Fruit fly (Drosophila melanogaster) whole organism, embryonic: ENCODE measurements around the gene Cfp1.
A peak's percentile ranks its signal among the peaks of the same experiment; 100 is the strongest.

Experiments
- Abd-B ChIP-seq: fragments of 200-800 bp; sonication (Bioruptor generic); optimal IDR thresholded peaks from 2 replicates; lab custom pipeline; 2018; ENCODE audit warnings: missing biosample characterization, mild to moderate bottlenecking, missing genetic modification characterization, moderate library complexity
- Asciz ChIP-seq: fragments of 200-800 bp; sonication (Bioruptor generic); optimal IDR thresholded peaks from 2 replicates; lab custom pipeline; 2017; ENCODE audit warnings: missing biosample characterization, mild to moderate bottlenecking, missing genetic modification characterization, missing genetic modification reagents
- CG10543 ChIP-seq: fragments of 200-800 bp; sonication (Bioruptor generic); optimal IDR thresholded peaks from 3 replicates; lab custom pipeline; 2017; ENCODE audit warnings: missing biosample characterization, mild to moderate bottlenecking, missing genetic modification characterization, moderate library complexity
- CG11456 ChIP-seq: fragments of 200-800 bp; sonication (Bioruptor generic); IDR thresholded peaks from 3 replicates; pipeline ENCODE4 v1.3.6; 2022; ENCODE audit warnings: missing biosample characterization, missing genetic modification characterization
- CG11696 ChIP-seq: fragments of 200-800 bp; sonication (Bioruptor generic); IDR thresholded peaks from 2 replicates; pipeline ENCODE4 v1.3.6; 2022; ENCODE audit warnings: missing biosample characterization, missing genetic modification characterization
- CG1233 ChIP-seq: fragments of 200-800 bp; sonication (Bioruptor generic); optimal IDR thresholded peaks from 4 replicates; lab custom pipeline; 2018; ENCODE audit warnings: missing biosample characterization, mild to moderate bottlenecking, missing genetic modification characterization
- CG13287 ChIP-seq: fragments of 200-800 bp; sonication (Bioruptor generic); IDR thresholded peaks from 2 replicates; pipeline ENCODE4 v1.3.6; 2022; ENCODE audit warnings: missing biosample characterization, missing genetic modification characterization; ENCODE audit not compliant: partially characterized antibody
- CG13424 ChIP-seq: fragments of 200-800 bp; sonication (Bioruptor generic); optimal IDR thresholded peaks from 2 replicates; lab custom pipeline; 2019; ENCODE audit warnings: missing biosample characterization, mild to moderate bottlenecking, missing genetic modification characterization, moderate library complexity
- CG15514 ChIP-seq: fragments of 200-800 bp; sonication (Bioruptor generic); optimal IDR thresholded peaks from 3 replicates; lab custom pipeline; 2017; ENCODE audit warnings: missing biosample characterization, missing genetic modification characterization, mild to moderate bottlenecking, moderate library complexity, missing genetic modification reagents
- CG1603 ChIP-seq: fragments of 200-800 bp; sonication (Bioruptor generic); optimal IDR thresholded peaks from 2 replicates; lab custom pipeline; 2019; ENCODE audit warnings: missing biosample characterization, mild to moderate bottlenecking, missing genetic modification characterization, moderate library complexity
- CG1647 ChIP-seq: fragments of 200-800 bp; sonication (Bioruptor generic); optimal IDR thresholded peaks from 3 replicates; lab custom pipeline; 2016; ENCODE audit warnings: missing biosample characterization, missing genetic modification characterization
- CG17612 ChIP-seq: fragments of 200-800 bp; sonication (Bioruptor generic); IDR thresholded peaks from 2 replicates; pipeline ENCODE4 v1.3.6; 2022; ENCODE audit warnings: missing biosample characterization, missing genetic modification characterization
- CG32772 ChIP-seq: fragments of 200-800 bp; sonication (Bioruptor generic); IDR thresholded peaks from 2 replicates; pipeline ENCODE4 v1.3.6; 2022; ENCODE audit warnings: missing biosample characterization, missing genetic modification characterization
- CG34376 ChIP-seq: fragments of 200-800 bp; sonication (Bioruptor generic); optimal IDR thresholded peaks from 2 replicates; lab custom pipeline; 2018; ENCODE audit warnings: missing biosample characterization, mild to moderate bottlenecking, missing genetic modification characterization
- CG6791 ChIP-seq: fragments of 200-800 bp; sonication (Bioruptor generic); IDR thresholded peaks from 3 replicates; pipeline ENCODE4 v1.3.6; 2022; ENCODE audit warnings: missing biosample characterization, missing genetic modification characterization; ENCODE audit not compliant: partially characterized antibody
- CG7357 ChIP-seq: fragments of 200-800 bp; sonication (Bioruptor generic); IDR thresholded peaks from 3 replicates; pipeline ENCODE4 v1.3.6; 2022; ENCODE audit warnings: missing biosample characterization, missing genetic modification characterization
- CG9797 ChIP-seq: fragments of 200-800 bp; sonication (Bioruptor generic); optimal IDR thresholded peaks from 3 replicates; lab custom pipeline; 2018; ENCODE audit warnings: missing biosample characterization, mild to moderate bottlenecking, missing genetic modification characterization
- Dbx ChIP-seq: fragments of 200-800 bp; sonication (Bioruptor generic); IDR thresholded peaks from 3 replicates; pipeline ENCODE4 v1.3.6; 2022; ENCODE audit warnings: missing biosample characterization, missing genetic modification characterization
- E2f2 ChIP-seq: fragments of 200-800 bp; sonication (Bioruptor generic); IDR thresholded peaks from 2 replicates; pipeline ENCODE4 v1.3.6; 2022; ENCODE audit warnings: missing biosample characterization, missing genetic modification characterization
- Eip74EF ChIP-seq, 2 experiments: fragments of 200-800 bp in 1 of 2; fragments of >200 bp in 1 of 2; sonication (Bioruptor generic) in 1 of 2; optimal IDR thresholded peaks; 2 replicates each; lab custom pipeline; 2017 to 2019; ENCODE audit warnings: missing biosample characterization in 2 of 2, missing genetic modification characterization in 2 of 2, mild to moderate bottlenecking in 1 of 2, moderate library complexity in 1 of 2
- HLH4C ChIP-seq: fragments of 200-800 bp; sonication (Bioruptor generic); IDR thresholded peaks from 3 replicates; pipeline ENCODE4 v1.3.6; 2022; ENCODE audit warnings: missing biosample characterization, missing genetic modification characterization; ENCODE audit not compliant: partially characterized antibody
- HLHmδ ChIP-seq: fragments of 200-800 bp; sonication (Bioruptor generic); optimal IDR thresholded peaks from 2 replicates; lab custom pipeline; 2018; ENCODE audit warnings: missing biosample characterization, mild to moderate bottlenecking, missing genetic modification characterization, moderate library complexity
- Hand ChIP-seq: fragments of 200-800 bp; sonication (Bioruptor generic); optimal IDR thresholded peaks from 2 replicates; lab custom pipeline; 2017; ENCODE audit warnings: mild to moderate bottlenecking, missing biosample characterization, missing genetic modification reagents, missing genetic modification characterization
- Hr39 ChIP-seq: fragments of >200 bp; optimal IDR thresholded peaks from 2 replicates; lab custom pipeline; 2017
- Lhr ChIP-seq: fragments of 200-800 bp; sonication (Bioruptor generic); optimal IDR thresholded peaks from 3 replicates; lab custom pipeline; 2017; ENCODE audit warnings: mild to moderate bottlenecking, missing biosample characterization, missing genetic modification reagents, missing genetic modification characterization
- Nf-YC ChIP-seq: fragments of 200-800 bp; optimal IDR thresholded peaks from 3 replicates; lab custom pipeline; 2019; ENCODE audit warnings: missing biosample characterization, mild to moderate bottlenecking, missing genetic modification characterization, moderate library complexity
- Ptx1 ChIP-seq: fragments of 200-800 bp; sonication (Bioruptor generic); IDR thresholded peaks from 2 replicates; pipeline ENCODE4 v1.3.6; 2022; ENCODE audit warnings: missing biosample characterization, missing genetic modification characterization
- Spps ChIP-seq: fragments of 200-800 bp; sonication (Bioruptor generic); optimal IDR thresholded peaks from 2 replicates; lab custom pipeline; 2018; ENCODE audit warnings: missing biosample characterization, mild to moderate bottlenecking, missing genetic modification characterization
- ash1 ChIP-seq: fragments of 200-800 bp; sonication (Bioruptor generic); optimal IDR thresholded peaks from 2 replicates; lab custom pipeline; 2018; ENCODE audit warnings: missing biosample characterization, mild to moderate bottlenecking, missing genetic modification characterization
- bsh ChIP-seq, 2 experiments: fragments of 200-800 bp; sonication (Bioruptor generic); optimal IDR thresholded peaks; 2 replicates each; lab custom pipeline; 2017 to 2018; ENCODE audit warnings: mild to moderate bottlenecking in 2 of 2, missing biosample characterization in 2 of 2, missing genetic modification characterization in 2 of 2, moderate library complexity in 1 of 2
- btn ChIP-seq: fragments of 200-800 bp; sonication (Bioruptor generic); optimal IDR thresholded peaks from 2 replicates; lab custom pipeline; 2016; ENCODE audit warnings: missing biosample characterization, missing genetic modification characterization
- cad ChIP-seq: fragments of >200 bp; optimal IDR thresholded peaks from 2 replicates; lab custom pipeline; 2017; ENCODE audit warnings: missing biosample characterization, missing genetic modification characterization
- chm ChIP-seq: fragments of 200-800 bp; sonication (Bioruptor generic); IDR thresholded peaks from 2 replicates; pipeline ENCODE4 v1.3.6; 2022; ENCODE audit warnings: missing biosample characterization, missing genetic modification characterization
- crol ChIP-seq: fragments of 200-800 bp; sonication (Bioruptor generic); IDR thresholded peaks from 2 replicates; pipeline ENCODE4 v1.3.6; 2022; ENCODE audit warnings: missing biosample characterization, missing genetic modification characterization
- dmrt11E ChIP-seq: fragments of 200-800 bp; sonication (Bioruptor generic); optimal IDR thresholded peaks from 3 replicates; lab custom pipeline; 2018; ENCODE audit warnings: missing biosample characterization, mild to moderate bottlenecking, missing genetic modification characterization, moderate library complexity
- ems ChIP-seq: fragments of 200-800 bp; sonication (Bioruptor generic); optimal IDR thresholded peaks from 3 replicates; lab custom pipeline; 2016; ENCODE audit warnings: missing biosample characterization, missing genetic modification characterization
- fru ChIP-seq: fragments of >200 bp; optimal IDR thresholded peaks from 2 replicates; lab custom pipeline; 2017
- inv ChIP-seq: fragments of 200-800 bp; sonication (Bioruptor generic); IDR thresholded peaks from 2 replicates; pipeline ENCODE4 v1.3.6; 2022; ENCODE audit warnings: missing biosample characterization, missing genetic modification characterization; ENCODE audit not compliant: partially characterized antibody
- knrl ChIP-seq: fragments of 200-800 bp; sonication (Bioruptor generic); IDR thresholded peaks from 3 replicates; pipeline ENCODE4 v1.3.6; 2022; ENCODE audit warnings: missing biosample characterization, missing genetic modification characterization; ENCODE audit not compliant: partially characterized antibody
- lmd ChIP-seq: fragments of 200-800 bp; sonication (Bioruptor generic); IDR thresholded peaks from 2 replicates; pipeline ENCODE4 v1.3.6; 2022; ENCODE audit warnings: missing biosample characterization, missing genetic modification characterization
- mld ChIP-seq: fragments of 200-800 bp; sonication (Bioruptor generic); IDR thresholded peaks from 3 replicates; pipeline ENCODE4 v1.3.6; 2022; ENCODE audit warnings: missing biosample characterization, missing genetic modification characterization; ENCODE audit not compliant: partially characterized antibody
- nerfin-2 ChIP-seq: fragments of 200-800 bp; sonication (Bioruptor generic); IDR thresholded peaks from 2 replicates; pipeline ENCODE4 v1.3.6; 2022; ENCODE audit warnings: missing biosample characterization, missing genetic modification characterization; ENCODE audit not compliant: partially characterized antibody
- nmo ChIP-seq: fragments of 200-800 bp; sonication (Bioruptor generic); optimal IDR thresholded peaks from 2 replicates; lab custom pipeline; 2018; ENCODE audit warnings: missing biosample characterization, mild to moderate bottlenecking, missing genetic modification characterization, moderate library complexity
- p53 ChIP-seq: fragments of 200-800 bp; sonication (Bioruptor generic); optimal IDR thresholded peaks from 2 replicates; lab custom pipeline; 2016; ENCODE audit warnings: missing biosample characterization, missing genetic modification characterization
- peb ChIP-seq: fragments of 200-800 bp; sonication (Bioruptor generic); IDR thresholded peaks from 2 replicates; pipeline ENCODE4 v1.3.6; 2022; ENCODE audit warnings: missing biosample characterization, missing genetic modification characterization
- pum ChIP-seq: fragments of 200-800 bp; sonication (Bioruptor generic); optimal IDR thresholded peaks from 2 replicates; lab custom pipeline; 2016; ENCODE audit warnings: missing biosample characterization, missing genetic modification characterization
- repo ChIP-seq: fragments of 200-800 bp; sonication (Bioruptor generic); optimal IDR thresholded peaks from 2 replicates; lab custom pipeline; 2016; ENCODE audit warnings: missing biosample characterization, missing genetic modification characterization
- ro ChIP-seq: fragments of 200-800 bp; sonication (Bioruptor generic); IDR thresholded peaks from 2 replicates; pipeline ENCODE4 v1.3.6; 2022; ENCODE audit warnings: missing biosample characterization, missing genetic modification characterization
- slbo ChIP-seq: fragments of 200-800 bp; sonication (Bioruptor generic); IDR thresholded peaks from 2 replicates; pipeline ENCODE4 v1.3.6; 2022; ENCODE audit warnings: missing biosample characterization, missing genetic modification characterization
- slp2 ChIP-seq: fragments of 200-800 bp; sonication (Bioruptor generic); optimal IDR thresholded peaks from 2 replicates; lab custom pipeline; 2016; ENCODE audit warnings: missing biosample characterization, missing genetic modification characterization
- vfl ChIP-seq: fragments of 200-800 bp; sonication (Bioruptor generic); optimal IDR thresholded peaks from 2 replicates; lab custom pipeline; 2016; ENCODE audit warnings: missing biosample characterization, missing genetic modification characterization
- vvl ChIP-seq: fragments of 200-800 bp; sonication (Bioruptor generic); IDR thresholded peaks from 2 replicates; pipeline ENCODE4 v1.3.6; 2022; ENCODE audit warnings: missing biosample characterization, missing genetic modification characterization

Gene Cfp1

dm6 chrX:9295518-9295917 is 22.8 kb upstream of the Cfp1 start (continued):
- TF ChIP-seq CG15514 (GFP tag; lab: Kevin White, UChicago) (no peak), knrl (GFP tag; lab: Robert Waterston, UW) (no peak), cad (no peak), Hr39 (no peak), slbo (GFP tag; lab: Robert Waterston, UW) (no peak), vvl (peak; percentile 72), Spps (tag; lab: Kevin White, UChicago) (peak; percentile 3), crol (no peak), nmo (GFP tag; lab: Kevin White, UChicago) (peak; percentile 40), Eip74EF (GFP tag; optimal IDR thresholded peaks at IDR 0.05; lab: Kevin White, UChicago) (no peak), bsh (GFP tag; optimal IDR thresholded peaks at IDR 0.05; lab: Kevin White, UChicago) (peak in 1 of 2 experiments; percentile 62), CG11696 (GFP tag; lab: Robert Waterston, UW) (no peak), ems (GFP tag; lab: Kevin White, UChicago) (no peak), CG13424 (tag; lab: Kevin White, UChicago) (no peak), CG1603 (peak; percentile 71), Asciz (no peak), dmrt11E (tag; lab: Kevin White, UChicago) (peak; percentile 61), slp2 (no peak), E2f2 (GFP tag; lab: Robert Waterston, UW) (no peak), CG17612 (GFP tag; lab: Robert Waterston, UW) (no peak), CG10543 (GFP tag; lab: Kevin White, UChicago) (no peak), mld (GFP tag; lab: Robert Waterston, UW) (no peak), vfl (GFP tag; lab: Kevin White, UChicago) (no peak), chm (GFP tag; lab: Robert Waterston, UW) (no peak), CG1233 (no peak), p53 (GFP tag; lab: Kevin White, UChicago) (no peak), ro (no peak), CG34376 (no peak), ash1 (GFP tag; lab: Kevin White, UChicago) (no peak), nerfin-2 (GFP tag; lab: Robert Waterston, UW) (no peak), CG11456 (GFP tag; lab: Robert Waterston, UW) (no peak), CG9797 (GFP tag; lab: Kevin White, UChicago) (no peak), Abd-B (GFP tag; lab: Kevin White, UChicago) (no peak), CG7357 (GFP tag; lab: Robert Waterston, UW) (no peak), inv (GFP tag; lab: Robert Waterston, UW) (no peak), CG6791 (no peak), fru (lab: Kevin White, UChicago) (no peak), HLHmδ (no peak), Nf-YC (no peak), Ptx1 (GFP tag; lab: Robert Waterston, UW) (peak; percentile 22; the same call in 1 of the 2 replicates), CG13287 (GFP tag; lab: Robert Waterston, UW) (no peak), repo (GFP tag; lab: Kevin White, UChicago) (no peak), Hand (no peak), HLH4C (GFP tag; lab: Robert Waterston, UW) (no peak), CG1647 (GFP tag; lab: Kevin White, UChicago) (no peak), pum (GFP tag; lab: Kevin White, UChicago) (no peak), lmd (GFP tag; lab: Robert Waterston, UW) (peak; percentile 22; the same call in 1 of the 2 replicates), btn (no peak), Lhr (GFP tag; lab: Kevin White, UChicago) (no peak), CG32772 (GFP tag; lab: Robert Waterston, UW) (no peak), peb (no peak), Dbx (GFP tag; lab: Robert Waterston, UW) (no peak)
